Fruit fly (Drosophila melanogaster) whole organism, embryonic: ENCODE measurements around the gene VhaM9.7-d.

ENCODE experiments used
- Antp ChIP-seq: fragments of 200-800 bp; sonication (Bioruptor generic); optimal IDR thresholded peaks from 3 replicates; lab custom pipeline; 2016; ENCODE audit warnings: missing biosample characterization, missing genetic modification characterization
- B-H2 ChIP-seq: fragments of 200-800 bp; sonication (Bioruptor generic); optimal IDR thresholded peaks from 2 replicates; lab custom pipeline; 2018; ENCODE audit warnings: missing biosample characterization, mild to moderate bottlenecking, missing genetic modification characterization
- CG14667 ChIP-seq: fragments of 200-800 bp; sonication (Bioruptor generic); IDR thresholded peaks from 2 replicates; pipeline ENCODE4 v1.3.6; 2022; ENCODE audit warnings: missing biosample characterization, missing genetic modification characterization
- CG1603 ChIP-seq: fragments of 200-800 bp; sonication (Bioruptor generic); optimal IDR thresholded peaks from 2 replicates; lab custom pipeline; 2019; ENCODE audit warnings: missing biosample characterization, mild to moderate bottlenecking, missing genetic modification characterization, moderate library complexity
- CG1647 ChIP-seq: fragments of 200-800 bp; sonication (Bioruptor generic); optimal IDR thresholded peaks from 3 replicates; lab custom pipeline; 2016; ENCODE audit warnings: missing biosample characterization, missing genetic modification characterization
- CG17612 ChIP-seq: fragments of 200-800 bp; sonication (Bioruptor generic); IDR thresholded peaks from 2 replicates; pipeline ENCODE4 v1.3.6; 2022; ENCODE audit warnings: missing biosample characterization, missing genetic modification characterization
- CG31365 ChIP-seq: fragments of 200-800 bp; sonication (Bioruptor generic); optimal IDR thresholded peaks from 2 replicates; lab custom pipeline; 2018; ENCODE audit warnings: missing biosample characterization, mild to moderate bottlenecking, missing genetic modification characterization
- CG6813 ChIP-seq: fragments of 200-800 bp; sonication (Bioruptor generic); optimal IDR thresholded peaks from 2 replicates; lab custom pipeline; 2017; ENCODE audit warnings: missing biosample characterization, missing genetic modification characterization, mild to moderate bottlenecking, moderate library complexity, missing genetic modification reagents
- CG7556 ChIP-seq: fragments of 200-800 bp; sonication (Bioruptor generic); optimal IDR thresholded peaks from 2 replicates; lab custom pipeline; 2017; ENCODE audit warnings: missing biosample characterization, mild to moderate bottlenecking, missing genetic modification characterization
- CG9727 ChIP-seq: fragments of 200-800 bp; sonication (Bioruptor generic); optimal IDR thresholded peaks from 3 replicates; lab custom pipeline; 2017; ENCODE audit warnings: missing biosample characterization, mild to moderate bottlenecking, missing genetic modification characterization
- Chrac-16 ChIP-seq: fragments of 200-800 bp; sonication (Bioruptor generic); optimal IDR thresholded peaks from 3 replicates; lab custom pipeline; 2016; ENCODE audit warnings: missing biosample characterization, missing genetic modification characterization
- CkIIα-i1 ChIP-seq: fragments of 200-800 bp; sonication (Bioruptor generic); IDR thresholded peaks from 2 replicates; pipeline ENCODE4 v1.3.6; 2022; ENCODE audit warnings: missing biosample characterization, missing genetic modification characterization
- CoRest ChIP-seq: fragments of 200-800 bp; sonication (Bioruptor generic); optimal IDR thresholded peaks from 3 replicates; lab custom pipeline; 2018; ENCODE audit warnings: missing biosample characterization, mild to moderate bottlenecking, missing genetic modification characterization, moderate library complexity
- CrebB ChIP-seq: fragments of 200-800 bp; sonication (Bioruptor generic); optimal IDR thresholded peaks from 3 replicates; lab custom pipeline; 2018; ENCODE audit warnings: missing biosample characterization, mild to moderate bottlenecking, missing genetic modification characterization
- Dek ChIP-seq: fragments of 200-800 bp; sonication (Bioruptor generic); optimal IDR thresholded peaks from 3 replicates; lab custom pipeline; 2019; ENCODE audit warnings: missing biosample characterization, mild to moderate bottlenecking, missing genetic modification characterization, moderate library complexity
- Doc3 ChIP-seq: fragments of 200-800 bp; sonication (Bioruptor generic); IDR thresholded peaks from 3 replicates; pipeline ENCODE4 v1.3.6; 2022; ENCODE audit warnings: missing biosample characterization, missing genetic modification characterization; ENCODE audit not compliant: partially characterized antibody
- Hmr ChIP-seq: fragments of 200-800 bp; sonication (Bioruptor generic); optimal IDR thresholded peaks from 3 replicates; lab custom pipeline; 2017; ENCODE audit warnings: mild to moderate bottlenecking, missing biosample characterization, missing genetic modification reagents, missing genetic modification characterization
- Hmx ChIP-seq: fragments of 200-800 bp; sonication (Bioruptor generic); optimal IDR thresholded peaks from 2 replicates; lab custom pipeline; 2016; ENCODE audit warnings: missing biosample characterization, missing genetic modification characterization
- Lim3 ChIP-seq: fragments of 200-800 bp; sonication (Bioruptor generic); IDR thresholded peaks from 2 replicates; pipeline ENCODE4 v1.3.6; 2022; ENCODE audit warnings: missing biosample characterization, missing genetic modification characterization
- MBD-R2 ChIP-seq: fragments of 200-800 bp; sonication (Bioruptor generic); IDR thresholded peaks from 2 replicates; pipeline ENCODE4 v1.3.6; 2022; ENCODE audit warnings: missing biosample characterization, missing genetic modification characterization
- MTF-1 ChIP-seq: fragments of 200-800 bp; sonication (Bioruptor generic); optimal IDR thresholded peaks from 2 replicates; lab custom pipeline; 2018; ENCODE audit warnings: missing biosample characterization, mild to moderate bottlenecking, missing genetic modification characterization, borderline replicate concordance
- NC2α ChIP-seq: fragments of 200-800 bp; sonication (Bioruptor generic); optimal IDR thresholded peaks from 2 replicates; lab custom pipeline; 2016; ENCODE audit warnings: missing biosample characterization, missing genetic modification characterization
- Pdp1 ChIP-seq, 2 experiments: fragments of 200-800 bp; sonication (Bioruptor generic); optimal IDR thresholded peaks; 3 replicates each; lab custom pipeline; 2016; ENCODE audit warnings: missing biosample characterization in 2 of 2, missing genetic modification characterization in 2 of 2, mild to moderate bottlenecking in 1 of 2, moderate library complexity in 1 of 2
- Side ChIP-seq: fragments of 200-800 bp; sonication (Bioruptor generic); optimal IDR thresholded peaks from 2 replicates; lab custom pipeline; 2016; ENCODE audit warnings: missing biosample characterization, missing genetic modification characterization
- Sry-δ ChIP-seq: fragments of 200-800 bp; sonication (Bioruptor generic); optimal IDR thresholded peaks from 2 replicates; lab custom pipeline; 2016; ENCODE audit warnings: missing biosample characterization, missing genetic modification characterization
- TFAM ChIP-seq: fragments of 200-800 bp; sonication (Bioruptor generic); optimal IDR thresholded peaks from 2 replicates; lab custom pipeline; 2017; ENCODE audit warnings: missing biosample characterization, missing genetic modification characterization, inconsistent platforms
- Tbp ChIP-seq: fragments of >200 bp; optimal IDR thresholded peaks from 2 replicates; lab custom pipeline; 2018; ENCODE audit warnings: missing biosample characterization, missing genetic modification characterization
- abd-A ChIP-seq: fragments of 200-800 bp; sonication (Bioruptor generic); optimal IDR thresholded peaks from 3 replicates; lab custom pipeline; 2019; ENCODE audit warnings: missing biosample characterization, mild to moderate bottlenecking, missing genetic modification characterization, moderate library complexity
- btn ChIP-seq: fragments of 200-800 bp; sonication (Bioruptor generic); optimal IDR thresholded peaks from 2 replicates; lab custom pipeline; 2016; ENCODE audit warnings: missing biosample characterization, missing genetic modification characterization
- corto ChIP-seq: fragments of 200-800 bp; sonication (Bioruptor generic); optimal IDR thresholded peaks from 2 replicates; lab custom pipeline; 2016; ENCODE audit warnings: missing biosample characterization, mild to moderate bottlenecking, missing genetic modification characterization, moderate library complexity
- cwo ChIP-seq: fragments of 200-800 bp; sonication (Bioruptor generic); optimal IDR thresholded peaks from 3 replicates; lab custom pipeline; 2017; ENCODE audit warnings: missing biosample characterization, missing genetic modification characterization, mild to moderate bottlenecking, moderate library complexity, missing genetic modification reagents
- dimm ChIP-seq: fragments of 200-800 bp; sonication (Bioruptor generic); IDR thresholded peaks from 2 replicates; pipeline ENCODE4 v1.3.6; 2022; ENCODE audit warnings: missing biosample characterization, missing genetic modification characterization
- dmrt99B ChIP-seq: fragments of 200-800 bp; sonication (Bioruptor generic); optimal IDR thresholded peaks from 2 replicates; lab custom pipeline; 2018; ENCODE audit warnings: missing biosample characterization, mild to moderate bottlenecking, missing genetic modification characterization, moderate library complexity
- gcm2 ChIP-seq: fragments of 200-800 bp; sonication (Bioruptor generic); optimal IDR thresholded peaks from 2 replicates; lab custom pipeline; 2016; ENCODE audit warnings: missing biosample characterization, missing genetic modification characterization
- gro ChIP-seq: fragments of 200-800 bp; sonication (Bioruptor generic); optimal IDR thresholded peaks from 2 replicates; lab custom pipeline; 2016; ENCODE audit warnings: missing biosample characterization, missing genetic modification characterization
- gt ChIP-seq: fragments of 200-800 bp; sonication (Bioruptor generic); IDR thresholded peaks from 2 replicates; pipeline ENCODE4 v1.3.6; 2022; ENCODE audit warnings: missing biosample characterization, missing genetic modification characterization
- kni ChIP-seq: fragments of 200-800 bp; sonication (Bioruptor generic); optimal IDR thresholded peaks from 3 replicates; lab custom pipeline; 2017; ENCODE audit warnings: mild to moderate bottlenecking, missing biosample characterization, missing genetic modification reagents, missing genetic modification characterization
- lab ChIP-seq: fragments of 200-800 bp; sonication (Bioruptor generic); optimal IDR thresholded peaks from 3 replicates; lab custom pipeline; 2017; ENCODE audit warnings: missing biosample characterization, missing genetic modification characterization, mild to moderate bottlenecking, moderate library complexity, missing genetic modification reagents
- maf-S ChIP-seq: fragments of 200-800 bp; sonication (Bioruptor generic); optimal IDR thresholded peaks from 2 replicates; lab custom pipeline; 2016; ENCODE audit warnings: missing biosample characterization, missing genetic modification characterization
- pita ChIP-seq: fragments of 200-800 bp; sonication (Bioruptor generic); optimal IDR thresholded peaks from 2 replicates; lab custom pipeline; 2017; ENCODE audit warnings: missing biosample characterization, mild to moderate bottlenecking, missing genetic modification characterization
- repo ChIP-seq: fragments of 200-800 bp; sonication (Bioruptor generic); optimal IDR thresholded peaks from 2 replicates; lab custom pipeline; 2016; ENCODE audit warnings: missing biosample characterization, missing genetic modification characterization
- sc ChIP-seq, 3 experiments: fragments of >200 bp in 2 of 3; fragments of 200-800 bp in 1 of 3; sonication (Bioruptor generic) in 1 of 3; optimal IDR thresholded peaks; 2 replicates in 2 of 3; 3 replicates in 1 of 3; lab custom pipeline; 2017; ENCODE audit warnings: mild to moderate bottlenecking in 1 of 3, missing biosample characterization in 1 of 3, missing genetic modification characterization in 1 of 3, missing genetic modification reagents in 1 of 3
- seq ChIP-seq: fragments of 200-800 bp; sonication (Bioruptor generic); IDR thresholded peaks from 2 replicates; pipeline ENCODE4 v1.3.6; 2022; ENCODE audit warnings: missing biosample characterization, missing genetic modification characterization
- sim ChIP-seq: fragments of 200-800 bp; sonication (Bioruptor generic); IDR thresholded peaks from 2 replicates; pipeline ENCODE4 v1.3.6; 2022; ENCODE audit warnings: missing biosample characterization, missing genetic modification characterization
- sima ChIP-seq: fragments of 200-800 bp; sonication (Bioruptor generic); optimal IDR thresholded peaks from 2 replicates; lab custom pipeline; 2016; ENCODE audit warnings: missing biosample characterization, missing genetic modification characterization
- slbo ChIP-seq: fragments of 200-800 bp; sonication (Bioruptor generic); IDR thresholded peaks from 2 replicates; pipeline ENCODE4 v1.3.6; 2022; ENCODE audit warnings: missing biosample characterization, missing genetic modification characterization
- slou ChIP-seq: fragments of 200-800 bp; sonication (Bioruptor generic); optimal IDR thresholded peaks from 3 replicates; lab custom pipeline; 2016; ENCODE audit warnings: missing biosample characterization, missing genetic modification characterization
- sob ChIP-seq: fragments of 200-800 bp; sonication (Bioruptor generic); IDR thresholded peaks from 2 replicates; pipeline ENCODE4 v1.3.6; 2022; ENCODE audit warnings: missing biosample characterization, missing genetic modification characterization
- unc-4 ChIP-seq: fragments of 200-800 bp; sonication (Bioruptor generic); IDR thresholded peaks from 2 replicates; pipeline ENCODE4 v1.3.6; 2022; ENCODE audit warnings: missing biosample characterization, missing genetic modification characterization; ENCODE audit not compliant: partially characterized antibody

Gene VhaM9.7-d

dm6 chr3R:16934154-16934992 lies 40.6 kb upstream of the VhaM9.7-d start (continued):
- TF ChIP-seq Tbp = no peak
- TF ChIP-seq corto (GFP tag; lab: Kevin White, UChicago) = no peak
- TF ChIP-seq CrebB (tag; lab: Kevin White, UChicago) = no peak
- no peak for TF ChIP-seq Sry-δ (GFP tag; lab: Kevin White, UChicago)
- TF ChIP-seq dmrt99B = no peak
- no peak for TF ChIP-seq repo
- TF ChIP-seq Hmx (GFP tag; lab: Kevin White, UChicago) = no peak
- no peak for TF ChIP-seq CG6813 (GFP tag; lab: Kevin White, UChicago)
- TF ChIP-seq slou (GFP tag; lab: Kevin White, UChicago) = no peak
- TF ChIP-seq MTF-1 (GFP tag; lab: Kevin White, UChicago) = no peak
- TF ChIP-seq CG31365 (tag; lab: Kevin White, UChicago) = no peak
- no peak for TF ChIP-seq CG1647 (GFP tag; lab: Kevin White, UChicago)
- TF ChIP-seq sob = no peak
- TF ChIP-seq abd-A = no peak
- no peak for TF ChIP-seq Lim3
- no peak for TF ChIP-seq CkIIα-i1 (GFP tag; lab: Robert Waterston, UW)
- TF ChIP-seq Pdp1 (GFP tag; optimal IDR thresholded peaks at IDR 0.05; lab: Kevin White, UChicago) = peak in 1 of 2 experiments; percentile 67
- no peak for TF ChIP-seq dimm (GFP tag; lab: Robert Waterston, UW)
- TF ChIP-seq sim = no peak
- peak; percentile 70 for TF ChIP-seq kni
- TF ChIP-seq CG9727 (GFP tag; lab: Kevin White, UChicago) = no peak
- no peak for TF ChIP-seq TFAM
- TF ChIP-seq gro (GFP tag; lab: Kevin White, UChicago) = no peak
- TF ChIP-seq lab (GFP tag; lab: Kevin White, UChicago) = no peak
- TF ChIP-seq gcm2 (GFP tag; lab: Kevin White, UChicago) = no peak
- peak; percentile 5 for TF ChIP-seq CoRest (tag; lab: Kevin White, UChicago)
- TF ChIP-seq unc-4 = no peak
- no peak for TF ChIP-seq NC2α
- TF ChIP-seq Doc3 (GFP tag; lab: Robert Waterston, UW) = no peak
- no peak for TF ChIP-seq Chrac-16
- TF ChIP-seq pita (GFP tag; lab: Kevin White, UChicago) = no peak
- TF ChIP-seq sc (optimal IDR thresholded peaks at IDR 0.05; lab: Kevin White, UChicago) = no peak
- TF ChIP-seq sc (GFP tag; optimal IDR thresholded peaks at IDR 0.05; lab: Kevin White, UChicago) = no peak
- no peak for TF ChIP-seq gt (GFP tag; lab: Robert Waterston, UW)
- TF ChIP-seq maf-S (GFP tag; lab: Kevin White, UChicago) = no peak
- peak; percentile 32 for TF ChIP-seq seq (GFP tag; lab: Robert Waterston, UW)
- TF ChIP-seq slbo (GFP tag; lab: Robert Waterston, UW) = no peak
- TF ChIP-seq CG7556 (GFP tag; lab: Kevin White, UChicago) = no peak
- TF ChIP-seq Antp (GFP tag; lab: Kevin White, UChicago) = no peak
- TF ChIP-seq Dek (tag; lab: Kevin White, UChicago) = no peak
- no peak for TF ChIP-seq btn (GFP tag; lab: Kevin White, UChicago)
- no peak for TF ChIP-seq CG1603 (tag; lab: Kevin White, UChicago)
- no peak for TF ChIP-seq cwo
- TF ChIP-seq sima (GFP tag; lab: Kevin White, UChicago) = no peak
- no peak for TF ChIP-seq Hmr (GFP tag; lab: Kevin White, UChicago)
- no peak for TF ChIP-seq CG14667 (GFP tag; lab: Robert Waterston, UW)
- TF ChIP-seq MBD-R2 (GFP tag; lab: Robert Waterston, UW) = no peak; the same call in 1 of the 2 replicates
- TF ChIP-seq Side = no peak
- TF ChIP-seq CG17612 (GFP tag; lab: Robert Waterston, UW) = no peak
- no peak for TF ChIP-seq B-H2 (GFP tag; lab: Kevin White, UChicago)
